Worm (Caenorhabditis elegans): Measurements from ENCODE around the gene idpb-3.

The idpb-3 gene

DNA sequence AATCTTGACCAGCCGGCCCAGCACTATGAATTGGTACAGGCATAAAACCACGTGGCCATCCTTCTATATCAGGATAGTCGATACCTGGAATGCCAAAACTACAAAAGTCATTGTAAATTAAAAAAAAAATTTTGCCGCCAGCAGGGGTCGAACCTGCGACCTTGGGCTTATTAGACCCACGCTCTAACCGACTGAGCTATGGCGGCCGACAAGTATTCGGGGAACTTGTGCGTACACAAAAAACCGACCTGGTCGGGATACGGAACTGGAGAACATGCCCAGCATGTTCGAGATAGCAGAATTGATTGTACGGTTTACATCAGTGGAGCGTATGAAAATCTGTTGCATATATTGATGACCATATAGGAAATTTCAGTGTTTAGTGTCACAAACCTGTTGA lies 44.3 kb downstream of the idpb-3 start (continued):
- 0 out of 2 replicates have a peak, but pooled peaks have one; percentile 48 for TF ChIP-seq attf-3 (GFP tag; conservative IDR thresholded peaks at IDR 0.05)
- TF ChIP-seq bed-1 (GFP tag; IDR thresholded peaks at IDR 0.05): 0 out of 2 replicates have a peak, but pooled peaks have one; percentile 63
- peak; percentile 2 for TF ChIP-seq xnd-1 (tag; optimal IDR thresholded peaks at IDR 0.05)
- TF ChIP-seq F52B5.7 (tag; optimal IDR thresholded peaks at IDR 0.05): no peak
- peak; percentile 30 for TF ChIP-seq ceh-27 (GFP tag; optimal IDR thresholded peaks at IDR 0.05)
- TF ChIP-seq tbp1 (GFP tag; optimal IDR thresholded peaks at IDR 0.05): peak; percentile 99
- no peak for TF ChIP-seq ama-1 (optimal IDR thresholded peaks at IDR 0.05)
- peak in 1 of 2 experiments; percentile 68 for TF ChIP-seq ama-1 (GFP tag; optimal IDR thresholded peaks at IDR 0.05)
- peak; percentile 32 for TF ChIP-seq ztf-18 (tag; optimal IDR thresholded peaks at IDR 0.05)
- TF ChIP-seq lin-35 (GFP tag; optimal IDR thresholded peaks at IDR 0.05): peak in 1 of 3 experiments; percentile 32
- TF ChIP-seq lin-26 (GFP tag; IDR thresholded peaks at IDR 0.05): peak; percentile 61; the same call in 1 of the 2 replicates
- no peak for TF ChIP-seq attf-5 (GFP tag; optimal IDR thresholded peaks at IDR 0.05)
- no peak for TF ChIP-seq egrh-3 (GFP tag; IDR thresholded peaks at IDR 0.05)
- peak; percentile 63 for TF ChIP-seq ztf-26 (tag; optimal IDR thresholded peaks at IDR 0.05)
- peak; percentile 53; the same call in 1 of the 2 replicates for TF ChIP-seq hmg-20 (GFP tag; IDR thresholded peaks at IDR 0.05)
- peak; percentile 64 for TF ChIP-seq lin-54 (GFP tag; optimal IDR thresholded peaks at IDR 0.05)
- peak; percentile 31 for TF ChIP-seq chd-7 (tag; optimal IDR thresholded peaks at IDR 0.05)
- no peak for TF ChIP-seq F55B11.4 (tag; optimal IDR thresholded peaks at IDR 0.05; ENCODE audit: borderline replicate concordance, insufficient read depth)
- TF ChIP-seq F39B2.1 (GFP tag; IDR thresholded peaks at IDR 0.05): no peak
- peak; percentile 7 for TF ChIP-seq mxl-1 (tag; optimal IDR thresholded peaks at IDR 0.05)
- peak; percentile 92 for TF ChIP-seq B0261.1 (tag; optimal IDR thresholded peaks at IDR 0.05)
- TF ChIP-seq rpc-1 (optimal IDR thresholded peaks at IDR 0.05): peak; percentile 58
- TF ChIP-seq rpc-1 (tag; optimal IDR thresholded peaks at IDR 0.05): peak; percentile 66
- TF ChIP-seq unc-62 (GFP tag; optimal IDR thresholded peaks at IDR 0.05): no peak
- TF ChIP-seq mel-28 (tag; optimal IDR thresholded peaks at IDR 0.05; ENCODE audit: borderline replicate concordance): no peak
- TF ChIP-seq atf-7 (tag; optimal IDR thresholded peaks at IDR 0.05): peak; percentile 8
- TF ChIP-seq mcd-1 (GFP tag; IDR thresholded peaks at IDR 0.05): peak; percentile 89
- peak; percentile 98 for TF ChIP-seq snpc-4 (GFP tag; optimal IDR thresholded peaks at IDR 0.05)
- peak; percentile 99 for TF ChIP-seq snpc-4 (tag; optimal IDR thresholded peaks at IDR 0.05)
- no peak for TF ChIP-seq Y95B8A.8 (GFP tag; IDR thresholded peaks at IDR 0.05)
- peak; percentile 1 for TF ChIP-seq nhr-80 (tag; optimal IDR thresholded peaks at IDR 0.05)
- TF ChIP-seq zim-3 (tag; optimal IDR thresholded peaks at IDR 0.05): peak; percentile 38

DNA sequence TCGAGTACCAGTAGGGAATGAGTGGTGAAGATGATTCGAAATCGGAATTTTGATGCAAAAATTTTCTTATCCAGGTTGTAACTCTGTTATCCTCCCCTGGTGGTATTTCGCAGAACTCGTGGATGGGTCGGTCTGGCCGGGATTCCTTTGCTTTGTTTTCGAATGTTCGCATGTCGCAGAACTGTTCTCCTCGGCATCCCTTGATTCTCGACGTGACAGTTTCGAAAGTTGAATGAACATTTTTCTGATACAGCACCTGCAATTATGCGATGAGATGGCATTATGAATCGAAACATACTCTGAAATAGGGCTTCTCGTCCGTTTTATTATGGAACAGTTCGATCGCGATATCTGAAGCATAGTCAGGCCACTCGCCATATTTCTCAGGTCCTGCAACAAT lies 45.3 kb downstream of the idpb-3 start:
- TF ChIP-seq ztf-18 (tag; optimal IDR thresholded peaks at IDR 0.05) (no peak), sea-2 (GFP tag; IDR thresholded peaks at IDR 0.05) (no peak), akir-1 (GFP tag; optimal IDR thresholded peaks at IDR 0.05) (no peak), lin-26 (GFP tag; IDR thresholded peaks at IDR 0.05) (0 out of 2 replicates have a peak, but pooled peaks have one; percentile 13), mcd-1 (GFP tag; IDR thresholded peaks at IDR 0.05) (peak; percentile 57), efl-1 (GFP tag; optimal IDR thresholded peaks at IDR 0.05) (peak; percentile 9), B0336.3 (GFP tag; IDR thresholded peaks at IDR 0.05) (peak; percentile 89), tlf-1 (GFP tag; optimal IDR thresholded peaks at IDR 0.05) (peak; percentile 10), hmg-1.2 (GFP tag; IDR thresholded peaks at IDR 0.05) (no peak), nhr-80 (tag; optimal IDR thresholded peaks at IDR 0.05) (no peak), ztf-26 (tag; optimal IDR thresholded peaks at IDR 0.05) (no peak), rcor-1 (GFP tag; IDR thresholded peaks at IDR 0.05) (peak; percentile 49; the same call in 1 of the 2 replicates), ztf-25 (GFP tag; IDR thresholded peaks at IDR 0.05) (no peak), ZK185.1 (tag; optimal IDR thresholded peaks at IDR 0.05; ENCODE audit: poor library complexity, severe bottlenecking) (no peak), lin-35 (GFP tag; optimal IDR thresholded peaks at IDR 0.05) (no peak), hsf-1 (GFP tag; IDR thresholded peaks at IDR 0.05) (peak; percentile 65; the same call in 1 of the 2 replicates), attf-6 (GFP tag; IDR thresholded peaks at IDR 0.05) (0 out of 2 replicates have a peak, but pooled peaks have one; percentile 48), madf-3 (GFP tag; IDR thresholded peaks at IDR 0.05) (0 out of 2 replicates have a peak, but pooled peaks have one; percentile 4), madf-6 (GFP tag; IDR thresholded peaks at IDR 0.05) (peak; percentile 53), F33H1.4 (GFP tag; IDR thresholded peaks at IDR 0.05) (peak; percentile 12; the same call in 1 of the 2 replicates), pbrm-1 (GFP tag; IDR thresholded peaks at IDR 0.05) (peak; percentile 50; the same call in 1 of the 2 replicates), lsl-1 (GFP tag; optimal IDR thresholded peaks at IDR 0.05) (peak; percentile 34), mes-4 (tag; optimal IDR thresholded peaks at IDR 0.05) (no peak), egrh-3 (GFP tag; IDR thresholded peaks at IDR 0.05) (no peak)
